Worm (Caenorhabditis elegans) whole organism, late embryonic: ENCODE data around the gene lpr-3.

Experiments used
- F13H6.1 ChIP-seq: sonication (generic microtip); optimal IDR thresholded peaks from 2 replicates; lab custom pipeline; 2016; ENCODE audit warnings: missing genetic modification characterization, missing compliant biosample characterization
- ama-1 ChIP-seq: fragments of 150-350 bp; optimal IDR thresholded peaks from 2 replicates; lab custom pipeline; 2014
- elt-2 ChIP-seq: sonication (generic microtip); optimal IDR thresholded peaks from 2 replicates; lab custom pipeline; 2016; ENCODE audit warnings: missing genetic modification reagents, missing genetic modification characterization, missing compliant biosample characterization
- eyg-1 ChIP-seq: sonication (generic microtip); optimal IDR thresholded peaks from 2 replicates; lab custom pipeline; 2016; ENCODE audit warnings: missing genotype, missing genetic modification characterization, missing compliant biosample characterization
- madf-2 ChIP-seq: sonication (generic microtip); optimal IDR thresholded peaks from 2 replicates; lab custom pipeline; 2017; ENCODE audit warnings: missing genetic modification characterization, missing compliant biosample characterization
- nhr-11 ChIP-seq: fragments of 150-350 bp; optimal IDR thresholded peaks from 2 replicates; lab custom pipeline; 2014; ENCODE audit warnings: missing biosample characterization, missing genetic modification characterization
- nhr-232 ChIP-seq: sonication (generic microtip); optimal IDR thresholded peaks from 2 replicates; lab custom pipeline; 2016; ENCODE audit warnings: missing genetic modification characterization, missing compliant biosample characterization
- npax-4 ChIP-seq: sonication (generic microtip); optimal IDR thresholded peaks from 2 replicates; lab custom pipeline; 2016; ENCODE audit warnings: missing genetic modification characterization, missing compliant biosample characterization
- pag-3 ChIP-seq: sonication (generic microtip); optimal IDR thresholded peaks from 2 replicates; lab custom pipeline; 2016; ENCODE audit warnings: missing compliant biosample characterization, missing genetic modification characterization, borderline replicate concordance
- pqm-1 ChIP-seq: sonication (generic microtip); optimal IDR thresholded peaks from 2 replicates; lab custom pipeline; 2016; ENCODE audit warnings: missing genetic modification characterization, missing compliant biosample characterization
- sox-4 ChIP-seq: sonication (generic microtip); optimal IDR thresholded peaks from 2 replicates; lab custom pipeline; 2017; ENCODE audit warnings: mild to moderate bottlenecking, missing genetic modification characterization, inconsistent platforms, missing compliant biosample characterization
- syd-9 ChIP-seq: sonication (generic microtip); optimal IDR thresholded peaks from 2 replicates; lab custom pipeline; 2016; ENCODE audit warnings: mild to moderate bottlenecking, missing genetic modification characterization, moderate library complexity, missing compliant biosample characterization
- unc-55 ChIP-seq: sonication (generic microtip); optimal IDR thresholded peaks from 2 replicates; lab custom pipeline; 2017; ENCODE audit warnings: missing biosample characterization, missing genetic modification reagents, missing genetic modification characterization

DNA sequence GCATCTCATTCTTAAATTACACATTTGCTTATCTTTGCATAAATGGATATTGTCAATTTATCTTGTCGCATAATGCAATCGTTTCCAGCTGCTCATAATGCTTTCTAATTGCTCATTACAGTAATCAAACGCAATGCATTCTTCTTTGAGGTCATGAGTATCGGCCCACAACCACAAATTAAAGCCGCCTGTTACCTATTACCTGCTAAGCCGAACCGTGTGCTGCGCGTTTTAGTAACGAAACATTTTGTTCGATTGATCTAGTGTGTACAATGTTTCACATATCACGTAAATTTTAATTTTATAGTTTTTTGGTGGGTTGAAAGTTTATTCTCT, 23.3 kb upstream of the lpr-3 start:
- no peak for TF ChIP-seq unc-55 (GFP tag; lab: Kevin White, UChicago)
- TF ChIP-seq elt-2 (tag; lab: Kevin White, UChicago): no peak
- TF ChIP-seq npax-4 (tag; lab: Kevin White, UChicago): no peak
- TF ChIP-seq F13H6.1: no peak
- no peak for TF ChIP-seq ama-1 (lab: Kevin White, UChicago)
- TF ChIP-seq eyg-1 (tag; lab: Kevin White, UChicago): no peak
- no peak for TF ChIP-seq nhr-232
- TF ChIP-seq madf-2 (tag; lab: Kevin White, UChicago): no peak
- no peak for TF ChIP-seq nhr-11 (tag; lab: Kevin White, UChicago)
- TF ChIP-seq sox-4: no peak
- no peak for TF ChIP-seq syd-9 (tag; lab: Kevin White, UChicago)
- no peak for TF ChIP-seq pag-3
- TF ChIP-seq pqm-1 (tag; lab: Kevin White, UChicago): no peak
